Worm (Caenorhabditis elegans): ENCODE data around the gene srg-57.

The srg-57 gene

DNA sequence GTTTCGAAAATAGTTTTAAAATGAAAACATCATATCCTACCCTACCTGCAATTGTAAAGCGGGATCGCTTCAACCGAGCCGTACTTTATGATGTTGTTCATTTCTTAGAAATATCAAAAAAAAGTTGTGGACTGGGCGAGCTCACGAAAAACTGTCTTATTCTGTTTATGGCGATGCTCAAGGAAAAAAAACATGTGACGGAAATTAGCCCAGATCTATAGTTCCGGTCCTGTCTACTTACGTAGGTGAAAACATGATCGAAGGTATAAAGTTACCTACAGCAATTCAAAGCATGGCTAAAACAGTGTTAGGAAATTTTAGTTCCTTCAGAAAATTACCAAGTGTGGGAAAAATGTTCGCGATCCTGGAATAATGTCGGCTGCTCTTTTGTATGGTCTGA is 13.5 kb downstream of the srg-57 start, which contains the start of gene srt-27:
TSS of gene srt-27 (minus strand) at position 101 of the 400 bp plus-strand sequence.
- TF ChIP-seq F22D6.2 (tag; optimal IDR thresholded peaks at IDR 0.05) (no peak), rec-8 (tag; optimal IDR thresholded peaks at IDR 0.05) (no peak), ceh-79 (tag; optimal IDR thresholded peaks at IDR 0.05) (no peak), hmg-20 (GFP tag; IDR thresholded peaks at IDR 0.05) (no peak), F57A8.1 (GFP tag; optimal IDR thresholded peaks at IDR 0.05) (no peak), ceh-27 (GFP tag; optimal IDR thresholded peaks at IDR 0.05) (no peak), tlf-1 (GFP tag; optimal IDR thresholded peaks at IDR 0.05) (no peak)

- TF ChIP-seq akir-1 (GFP tag; optimal IDR thresholded peaks at IDR 0.05) (no peak), mel-28 (tag; optimal IDR thresholded peaks at IDR 0.05; ENCODE audit: borderline replicate concordance) (no peak), hlh-26 (GFP tag; conservative IDR thresholded peaks at IDR 0.05) (no peak), aptf-2 (GFP tag; conservative IDR thresholded peaks at IDR 0.05) (no peak), egrh-3 (GFP tag; IDR thresholded peaks at IDR 0.05) (peak; percentile 72; the same call in 1 of the 2 replicates), lin-40 (tag; optimal IDR thresholded peaks at IDR 0.05) (no peak), C17E4.6 (GFP tag; IDR thresholded peaks at IDR 0.05) (no peak), lin-26 (GFP tag; IDR thresholded peaks at IDR 0.05) (no peak), F52B5.7 (tag; optimal IDR thresholded peaks at IDR 0.05) (no peak), ama-1 (optimal IDR thresholded peaks at IDR 0.05) (no peak), ama-1 (GFP tag; optimal IDR thresholded peaks at IDR 0.05) (no peak), ztf-28 (GFP tag; IDR thresholded peaks at IDR 0.05) (0 out of 2 replicates have a peak, but pooled peaks have one; percentile 13), Y56A3A.18 (GFP tag; IDR thresholded peaks at IDR 0.05) (no peak), hrde-1 (tag; optimal IDR thresholded peaks at IDR 0.05; ENCODE audit: borderline replicate concordance) (no peak), tlf-1 (GFP tag; optimal IDR thresholded peaks at IDR 0.05) (no peak), hsf-1 (GFP tag; IDR thresholded peaks at IDR 0.05) (no peak), tbp1 (GFP tag; optimal IDR thresholded peaks at IDR 0.05) (no peak), F37B4.10 (GFP tag; IDR thresholded peaks at IDR 0.05) (no peak), bed-1 (GFP tag; IDR thresholded peaks at IDR 0.05) (no peak), snpc-4 (GFP tag; optimal IDR thresholded peaks at IDR 0.05) (no peak), snpc-4 (tag; optimal IDR thresholded peaks at IDR 0.05) (peak in 1 of 4 experiments; percentile 51), C06A6.2 (GFP tag; conservative IDR thresholded peaks at IDR 0.05) (no peak), repo-1 (tag; optimal IDR thresholded peaks at IDR 0.05) (no peak), ceh-79 (tag; optimal IDR thresholded peaks at IDR 0.05) (no peak), unc-130 (GFP tag; optimal IDR thresholded peaks at IDR 0.05) (no peak), attf-3 (GFP tag; conservative IDR thresholded peaks at IDR 0.05) (no peak), nfya-1 (tag; optimal IDR thresholded peaks at IDR 0.05; ENCODE audit: borderline replicate concordance, insufficient read depth) (no peak), pha-4 (tag; optimal IDR thresholded peaks at IDR 0.05) (no peak), mcd-1 (GFP tag; IDR thresholded peaks at IDR 0.05) (no peak), zfh-2 (GFP tag; conservative IDR thresholded peaks at IDR 0.05) (peak; percentile 88), Y53G8AR.9 (GFP tag; conservative IDR thresholded peaks at IDR 0.05) (no peak), gei-17 (GFP tag; optimal IDR thresholded peaks at IDR 0.05) (no peak), unc-62 (GFP tag; optimal IDR thresholded peaks at IDR 0.05) (no peak), fkh-3 (tag; optimal IDR thresholded peaks at IDR 0.05) (no peak), B0035.1 (tag; optimal IDR thresholded peaks at IDR 0.05) (no peak), tbx-9 (tag; optimal IDR thresholded peaks at IDR 0.05; ENCODE audit: borderline replicate concordance) (no peak)
Observed at ce11 chrV:2718688-2719185, 15.5 kb downstream of the srg-57 start, which contains the start of gene srt-29. srt-29 (minus strand) TSS chrV:2719135.

Data from whole organism, young adult.